Worm (Caenorhabditis elegans) whole organism, young adult: ENCODE data around the gene F22F4.9.

ENCODE experiments used
- B0261.1 ChIP-seq: sonication (generic microtip); optimal IDR thresholded peaks from 2 replicates; lab custom pipeline; 2016; ENCODE audit warnings: mild to moderate bottlenecking, missing genetic modification characterization, moderate library complexity, missing compliant biosample characterization
- F23B12.7 ChIP-seq: sonication (generic microtip); optimal IDR thresholded peaks from 2 replicates; lab custom pipeline; 2017; ENCODE audit warnings: missing genetic modification characterization, mild to moderate bottlenecking, missing compliant biosample characterization, antibody characterized with exemption, moderate library complexity; ENCODE audit not compliant: insufficient read depth
- F49E8.2 ChIP-seq: sonication (generic microtip); optimal IDR thresholded peaks from 3 replicates; lab custom pipeline; 2017; ENCODE audit warnings: missing genetic modification characterization, mild to moderate bottlenecking, missing compliant biosample characterization, antibody characterized with exemption, moderate library complexity; ENCODE audit not compliant: insufficient read depth
- F52B5.7 ChIP-seq: sonication (generic microtip); optimal IDR thresholded peaks from 2 replicates; lab custom pipeline; 2016; ENCODE audit warnings: mild to moderate bottlenecking, missing genetic modification characterization, missing compliant biosample characterization
- K11D2.4 ChIP-seq: fragments of 200-800 bp; sonication (Bioruptor generic); IDR thresholded peaks from 2 replicates; pipeline ENCODE4 v1.3.6; 2022; ENCODE audit warnings: missing genetic modification reagents, missing genetic modification characterization, missing compliant biosample characterization
- K12H6.12 ChIP-seq: fragments of 200-800 bp; sonication (Bioruptor generic); optimal IDR thresholded peaks from 2 replicates; lab custom pipeline; 2018; ENCODE audit warnings: mild to moderate bottlenecking, missing genetic modification characterization, missing compliant biosample characterization
- T26A5.8 ChIP-seq: sonication (generic microtip); optimal IDR thresholded peaks from 2 replicates; lab custom pipeline; 2016; ENCODE audit warnings: missing genetic modification characterization, missing compliant biosample characterization
- Y53F4B.3 ChIP-seq: fragments of 200-800 bp; sonication (Bioruptor generic); IDR thresholded peaks from 2 replicates; pipeline ENCODE4 v1.3.6; 2022; ENCODE audit warnings: missing genetic modification reagents, missing genetic modification characterization, missing compliant biosample characterization
- ZK185.1 ChIP-seq: sonication (generic microtip); optimal IDR thresholded peaks from 2 replicates; lab custom pipeline; 2016; ENCODE audit warnings: mild to moderate bottlenecking, missing genetic modification characterization, missing compliant biosample characterization; ENCODE audit not compliant: poor library complexity, severe bottlenecking
- ama-1 ChIP-seq, 3 experiments: fragments of 150-350 bp in 1 of 3; sonication (generic microtip) in 2 of 3; optimal IDR thresholded peaks; 2 replicates each; lab custom pipeline; 2014 to 2018; ENCODE audit warnings: missing biosample characterization in 2 of 3, missing genetic modification characterization in 2 of 3, missing genetic modification reagents in 2 of 3
- bed-2 ChIP-seq: fragments of 200-800 bp; sonication (Bioruptor generic); IDR thresholded peaks from 2 replicates; pipeline ENCODE4 v1.3.6; 2022; ENCODE audit warnings: missing genetic modification reagents, missing genetic modification characterization, missing compliant biosample characterization
- cebp-1 ChIP-seq, 2 experiments: fragments of 200-800 bp in 1 of 2; sonication (Bioruptor generic) in 1 of 2; sonication (generic microtip) in 1 of 2; IDR thresholded peaks in 1 of 2; optimal IDR thresholded peaks in 1 of 2; 2 replicates each; pipeline versions ENCODE4 v1.3.6 to Lab custom; 2017 to 2022; ENCODE audit warnings: missing compliant biosample characterization in 2 of 2, missing genetic modification characterization in 2 of 2, mild to moderate bottlenecking in 1 of 2, missing genetic modification reagents in 1 of 2, moderate library complexity in 1 of 2
- ceh-27 ChIP-seq: fragments of 200-800 bp; sonication (Bioruptor generic); optimal IDR thresholded peaks from 2 replicates; lab custom pipeline; 2018; ENCODE audit warnings: mild to moderate bottlenecking, missing genetic modification characterization, moderate library complexity, missing compliant biosample characterization
- dox-1 ChIP-seq: fragments of 200-800 bp; sonication (Bioruptor generic); IDR thresholded peaks from 2 replicates; pipeline ENCODE4 v1.3.6; 2022; ENCODE audit warnings: missing genetic modification reagents, missing genetic modification characterization, missing compliant biosample characterization
- dpff-1 ChIP-seq: sonication (generic microtip); optimal IDR thresholded peaks from 2 replicates; lab custom pipeline; 2017; ENCODE audit warnings: mild to moderate bottlenecking, missing genetic modification characterization, missing compliant biosample characterization
- dpl-1 ChIP-seq: fragments of 150-350 bp; optimal IDR thresholded peaks from 2 replicates; lab custom pipeline; 2014; ENCODE audit warnings: missing biosample characterization, missing genetic modification reagents, missing genetic modification characterization
- egrh-3 ChIP-seq: fragments of 200-800 bp; sonication (Bioruptor generic); IDR thresholded peaks from 2 replicates; pipeline ENCODE4 v1.3.6; 2022; ENCODE audit warnings: missing genetic modification reagents, missing genetic modification characterization, missing compliant biosample characterization
- him-1 ChIP-seq: sonication (generic microtip); optimal IDR thresholded peaks from 2 replicates; lab custom pipeline; 2016; ENCODE audit warnings: missing genotype, missing genetic modification reagents, missing genetic modification characterization, missing compliant biosample characterization
- hlh-12 ChIP-seq: sonication (generic microtip); optimal IDR thresholded peaks from 2 replicates; lab custom pipeline; 2016; ENCODE audit warnings: missing genetic modification characterization, missing compliant biosample characterization
- hsf-1 ChIP-seq: fragments of 200-800 bp; sonication (Bioruptor generic); IDR thresholded peaks from 2 replicates; pipeline ENCODE4 v1.3.6; 2022; ENCODE audit warnings: missing genetic modification reagents, missing genetic modification characterization, missing compliant biosample characterization
- lin-35 ChIP-seq, 3 experiments: fragments of 150-350 bp in 2 of 3; sonication (generic microtip) in 1 of 3; optimal IDR thresholded peaks; 2 replicates each; lab custom pipeline; 2014 to 2018; ENCODE audit warnings: missing biosample characterization in 3 of 3, missing genetic modification characterization in 3 of 3, missing genetic modification reagents in 3 of 3
- madf-10 ChIP-seq: sonication (generic microtip); optimal IDR thresholded peaks from 2 replicates; lab custom pipeline; 2016; ENCODE audit warnings: mild to moderate bottlenecking, missing genetic modification characterization, missing compliant biosample characterization
- madf-3 ChIP-seq: fragments of 200-800 bp; sonication (Bioruptor generic); IDR thresholded peaks from 2 replicates; pipeline ENCODE4 v1.3.6; 2022; ENCODE audit warnings: missing genetic modification reagents, missing genetic modification characterization, missing compliant biosample characterization
- madf-8 ChIP-seq: fragments of 200-800 bp; sonication (Bioruptor generic); conservative IDR thresholded peaks from 2 replicates; pipeline ENCODE4 v1.3.6; 2022; ENCODE audit warnings: missing genetic modification reagents, missing genetic modification characterization, missing compliant biosample characterization
- mcd-1 ChIP-seq: fragments of 200-800 bp; sonication (Bioruptor generic); IDR thresholded peaks from 2 replicates; pipeline ENCODE4 v1.3.6; 2022; ENCODE audit warnings: missing genetic modification reagents, missing genetic modification characterization, missing compliant biosample characterization
- mes-4 ChIP-seq: sonication (generic microtip); optimal IDR thresholded peaks from 2 replicates; lab custom pipeline; 2016; ENCODE audit warnings: missing genotype, missing genetic modification characterization, missing compliant biosample characterization
- nfyb-1 ChIP-seq: fragments of 200-800 bp; sonication (Bioruptor generic); IDR thresholded peaks from 2 replicates; pipeline ENCODE4 v1.3.6; 2022; ENCODE audit warnings: missing genetic modification reagents, missing genetic modification characterization, missing compliant biosample characterization
- nhr-179 ChIP-seq: sonication (generic microtip); optimal IDR thresholded peaks from 2 replicates; lab custom pipeline; 2016; ENCODE audit warnings: mild to moderate bottlenecking, missing genetic modification characterization, missing compliant biosample characterization
- nhr-27 ChIP-seq: fragments of 200-800 bp; sonication (Bioruptor generic); optimal IDR thresholded peaks from 2 replicates; lab custom pipeline; 2018; ENCODE audit warnings: mild to moderate bottlenecking, missing genetic modification characterization, moderate library complexity, missing compliant biosample characterization
- rcor-1 ChIP-seq: fragments of 200-800 bp; sonication (Bioruptor generic); IDR thresholded peaks from 2 replicates; pipeline ENCODE4 v1.3.6; 2022; ENCODE audit warnings: missing genetic modification reagents, missing genetic modification characterization, missing compliant biosample characterization
- rec-8 ChIP-seq, 2 experiments: sonication (generic microtip); optimal IDR thresholded peaks; 2 replicates each; lab custom pipeline; 2016; ENCODE audit warnings: mild to moderate bottlenecking in 2 of 2, missing genetic modification characterization in 2 of 2, missing genetic modification reagents in 2 of 2, missing genotype in 2 of 2, missing biosample characterization in 1 of 2, missing compliant biosample characterization in 1 of 2, moderate library complexity in 1 of 2
- rpc-1 ChIP-seq, 2 experiments: fragments of 150-350 bp in 1 of 2; sonication (generic microtip) in 1 of 2; optimal IDR thresholded peaks; 2 replicates each; lab custom pipeline; 2014 to 2018; ENCODE audit warnings: missing biosample characterization in 1 of 2, missing genetic modification characterization in 1 of 2, missing genetic modification reagents in 1 of 2, missing genotype in 1 of 2
- sea-2 ChIP-seq: fragments of 200-800 bp; sonication (Bioruptor generic); IDR thresholded peaks from 2 replicates; pipeline ENCODE4 v1.3.6; 2022; ENCODE audit warnings: missing genetic modification characterization, missing compliant biosample characterization
- snpc-3.4 ChIP-seq: sonication (generic microtip); optimal IDR thresholded peaks from 2 replicates; lab custom pipeline; 2017; ENCODE audit warnings: missing genetic modification characterization, mild to moderate bottlenecking, missing compliant biosample characterization, antibody characterized with exemption, moderate library complexity, missing genotype, missing genetic modification reagents
- somi-1 ChIP-seq: fragments of 200-800 bp; sonication (Bioruptor generic); optimal IDR thresholded peaks from 2 replicates; lab custom pipeline; 2018; ENCODE audit warnings: mild to moderate bottlenecking, missing genetic modification characterization, missing compliant biosample characterization
- tbp1 ChIP-seq: fragments of 200-800 bp; sonication (Bioruptor generic); optimal IDR thresholded peaks from 2 replicates; lab custom pipeline; 2018; ENCODE audit warnings: mild to moderate bottlenecking, missing genetic modification characterization, missing compliant biosample characterization
- xnd-1 ChIP-seq: sonication (generic microtip); optimal IDR thresholded peaks from 2 replicates; lab custom pipeline; 2016; ENCODE audit warnings: missing genotype, missing genetic modification reagents, missing genetic modification characterization, missing compliant biosample characterization
- zfh-2 ChIP-seq: fragments of 200-800 bp; sonication (Bioruptor generic); conservative IDR thresholded peaks from 2 replicates; pipeline ENCODE4 v1.3.6; 2022; ENCODE audit warnings: missing genetic modification reagents, missing genetic modification characterization, missing compliant biosample characterization
- ztf-22 ChIP-seq: fragments of 200-800 bp; sonication (Bioruptor generic); optimal IDR thresholded peaks from 2 replicates; lab custom pipeline; 2018; ENCODE audit warnings: mild to moderate bottlenecking, missing genetic modification characterization, moderate library complexity, missing compliant biosample characterization
- ztf-28 ChIP-seq: fragments of 200-800 bp; sonication (Bioruptor generic); IDR thresholded peaks from 2 replicates; pipeline ENCODE4 v1.3.6; 2022; ENCODE audit warnings: missing genetic modification reagents, missing genetic modification characterization, missing compliant biosample characterization

Gene F22F4.9

DNA sequence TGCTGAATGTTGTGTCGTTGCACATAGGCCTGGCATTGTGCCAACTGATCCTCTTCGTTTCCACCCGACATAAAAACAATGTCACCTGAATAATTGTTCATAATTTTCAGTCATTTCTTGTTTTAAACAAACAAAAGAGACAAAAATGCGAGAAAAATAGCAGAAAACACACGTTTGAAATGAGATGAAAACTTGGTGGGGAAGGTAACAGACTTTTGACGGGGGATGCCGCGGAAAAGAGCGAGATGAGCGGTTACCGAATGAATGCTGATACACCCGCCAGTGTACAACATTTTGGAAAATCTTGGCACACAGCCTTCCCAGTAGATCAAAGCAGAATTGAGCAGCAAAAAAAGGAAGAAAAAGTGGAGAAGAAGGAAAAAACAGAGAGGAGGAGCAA, 21.6 kb downstream of the F22F4.9 start, which contains the start of gene kin-2:
Gene kin-2, minus strand, starts transcription at position 101 of the 400 bp plus-strand sequence.
- TF ChIP-seq rec-8 (tag; optimal IDR thresholded peaks at IDR 0.05; lab: Kevin White, UChicago) (no peak), ama-1 (optimal IDR thresholded peaks at IDR 0.05; lab: Kevin White, UChicago) (no peak), ama-1 (GFP tag; optimal IDR thresholded peaks at IDR 0.05; lab: Kevin White, UChicago) (no peak), T26A5.8 (no peak), hsf-1 (GFP tag; lab: Robert Waterston, UW) (no peak), madf-10 (tag; lab: Kevin White, UChicago) (no peak), xnd-1 (no peak), hlh-12 (no peak), ceh-27 (no peak), dpff-1 (no peak), sea-2 (GFP tag; lab: Robert Waterston, UW) (no peak), B0261.1 (tag; lab: Kevin White, UChicago) (no peak)

DNA sequence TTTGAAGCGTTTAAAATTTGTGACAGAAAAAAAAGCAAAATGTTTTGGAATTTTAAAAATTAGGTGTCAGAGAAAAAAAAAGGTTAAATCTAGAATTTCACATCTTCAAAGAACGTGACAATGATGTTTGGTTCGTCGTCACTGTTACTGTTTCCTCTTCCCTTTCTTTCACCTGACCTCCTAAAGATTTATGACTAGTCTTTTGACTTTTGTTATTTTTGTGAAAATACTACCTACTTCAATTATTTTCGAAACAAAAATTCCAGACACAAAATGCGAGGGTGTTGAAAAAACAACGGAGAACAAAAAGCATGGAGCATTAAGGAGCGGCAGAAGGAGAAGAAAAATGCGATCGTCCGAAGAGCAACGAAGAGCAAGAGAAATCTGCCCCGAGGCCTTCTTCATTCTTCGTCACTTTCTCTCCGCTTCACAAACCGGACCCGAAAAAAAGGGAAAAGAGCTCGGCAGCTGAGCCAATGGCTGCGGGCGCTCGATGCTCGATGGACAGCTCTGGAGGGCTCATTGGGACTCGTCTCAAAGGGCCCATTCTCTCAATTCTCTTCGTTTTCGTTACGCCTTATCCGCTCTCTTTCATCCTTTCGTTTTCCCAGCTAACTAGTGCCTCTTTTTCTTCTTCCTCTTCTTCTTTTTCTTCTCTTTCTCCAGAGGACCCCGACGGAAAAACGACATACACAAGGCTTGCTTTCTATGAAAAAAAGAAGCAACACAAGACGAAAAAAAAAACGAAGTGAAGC, 22.9 kb downstream of the F22F4.9 start:
- peak; percentile 7 for TF ChIP-seq somi-1 (GFP tag; lab: Kevin White, UChicago)
- 0 out of 2 replicates have a peak, but pooled peaks have one; percentile 13 for TF ChIP-seq rcor-1
- TF ChIP-seq ztf-22 (GFP tag; lab: Kevin White, UChicago), result no peak
- TF ChIP-seq dox-1 (GFP tag; lab: Robert Waterston, UW), result peak; percentile 27; the same call in 1 of the 2 replicates
- no peak for TF ChIP-seq madf-3 (GFP tag; lab: Robert Waterston, UW)
- no peak for TF ChIP-seq ama-1 (optimal IDR thresholded peaks at IDR 0.05; lab: Kevin White, UChicago)
- TF ChIP-seq ama-1 (GFP tag; optimal IDR thresholded peaks at IDR 0.05; lab: Kevin White, UChicago), result no peak
- TF ChIP-seq lin-35 (GFP tag; optimal IDR thresholded peaks at IDR 0.05; lab: Kevin White, UChicago), result peak in 1 of 3 experiments; percentile 69
- no peak for TF ChIP-seq rpc-1 (optimal IDR thresholded peaks at IDR 0.05; lab: Kevin White, UChicago)
- no peak for TF ChIP-seq rpc-1 (tag; optimal IDR thresholded peaks at IDR 0.05; lab: Kevin White, UChicago)
- no peak for TF ChIP-seq bed-2
- no peak for TF ChIP-seq nhr-179 (tag; lab: Kevin White, UChicago)
- no peak for TF ChIP-seq him-1
- no peak for TF ChIP-seq nhr-27
- TF ChIP-seq ZK185.1, result no peak
- TF ChIP-seq K12H6.12 (tag; lab: Kevin White, UChicago), result peak; percentile 50
- no peak for TF ChIP-seq tbp1 (GFP tag; lab: Kevin White, UChicago)
- no peak for TF ChIP-seq Y53F4B.3 (GFP tag; lab: Robert Waterston, UW)
- 0 out of 2 replicates have a peak, but pooled peaks have one; percentile 37 for TF ChIP-seq nfyb-1
- no peak for TF ChIP-seq cebp-1 (GFP tag; IDR thresholded peaks at IDR 0.05; lab: Robert Waterston, UW)
- TF ChIP-seq cebp-1 (tag; optimal IDR thresholded peaks at IDR 0.05; lab: Kevin White, UChicago), result peak; percentile 26
- no peak for TF ChIP-seq F52B5.7
- peak; percentile 62; the same call in 1 of the 2 replicates for TF ChIP-seq egrh-3 (GFP tag; lab: Robert Waterston, UW)
- TF ChIP-seq mcd-1 (GFP tag; lab: Robert Waterston, UW), result peak; percentile 42; the same call in 1 of the 2 replicates
- peak; percentile 92 for TF ChIP-seq zfh-2 (GFP tag; lab: Robert Waterston, UW)
- 0 out of 2 replicates have a peak, but pooled peaks have one; percentile 8 for TF ChIP-seq K11D2.4 (GFP tag; lab: Robert Waterston, UW)
- no peak for TF ChIP-seq F49E8.2 (tag; lab: Kevin White, UChicago)
- TF ChIP-seq F23B12.7 (tag; lab: Kevin White, UChicago), result no peak
- no peak for TF ChIP-seq madf-8 (GFP tag; lab: Robert Waterston, UW)
- TF ChIP-seq B0261.1 (tag; lab: Kevin White, UChicago), result no peak
- TF ChIP-seq snpc-3.4 (tag; lab: Kevin White, UChicago), result no peak
- TF ChIP-seq ztf-28 (GFP tag; lab: Robert Waterston, UW), result no peak
- no peak for TF ChIP-seq dpl-1
- no peak for TF ChIP-seq mes-4 (tag; lab: Kevin White, UChicago)
